Fruit fly (Drosophila melanogaster) whole organism, embryonic: ENCODE measurements around the gene SC35.

Experiments
- Asciz ChIP-seq: fragments of 200-800 bp; sonication (Bioruptor generic); optimal IDR thresholded peaks from 2 replicates; lab custom pipeline; 2017; ENCODE audit warnings: missing biosample characterization, mild to moderate bottlenecking, missing genetic modification characterization, missing genetic modification reagents
- Atf-2 ChIP-seq: fragments of 200-800 bp; sonication (Bioruptor generic); optimal IDR thresholded peaks from 2 replicates; lab custom pipeline; 2016; ENCODE audit warnings: missing biosample characterization, missing genetic modification characterization
- Awh ChIP-seq: fragments of 200-800 bp; sonication (Bioruptor generic); IDR thresholded peaks from 2 replicates; pipeline ENCODE4, ENCODE4 v1.3.6; 2022; ENCODE audit warnings: missing biosample characterization, missing genetic modification characterization
- B-H2 ChIP-seq: fragments of 200-800 bp; sonication (Bioruptor generic); optimal IDR thresholded peaks from 2 replicates; lab custom pipeline; 2018; ENCODE audit warnings: missing biosample characterization, mild to moderate bottlenecking, missing genetic modification characterization
- CG11504 ChIP-seq: fragments of 200-800 bp; sonication (Bioruptor generic); optimal IDR thresholded peaks from 3 replicates; lab custom pipeline; 2019; ENCODE audit warnings: missing biosample characterization, mild to moderate bottlenecking, missing genetic modification characterization, moderate library complexity
- CG11560 ChIP-seq: fragments of 200-800 bp; sonication (Bioruptor generic); IDR thresholded peaks from 3 replicates; pipeline ENCODE4 v1.3.6; 2022; ENCODE audit warnings: missing biosample characterization, missing genetic modification characterization
- CG12219 ChIP-seq: fragments of 200-800 bp; sonication (Bioruptor generic); optimal IDR thresholded peaks from 3 replicates; lab custom pipeline; 2018; ENCODE audit warnings: missing biosample characterization, mild to moderate bottlenecking, missing genetic modification characterization
- CG13624 ChIP-seq: fragments of 200-800 bp; sonication (Bioruptor generic); optimal IDR thresholded peaks from 2 replicates; lab custom pipeline; 2016; ENCODE audit warnings: missing biosample characterization, missing genetic modification characterization
- CG14014 ChIP-seq: fragments of 200-800 bp; sonication (Bioruptor generic); IDR thresholded peaks from 2 replicates; pipeline ENCODE4 v1.3.6; 2022; ENCODE audit warnings: missing biosample characterization, missing genetic modification characterization
- CG14710 ChIP-seq: fragments of 200-800 bp; sonication (Bioruptor generic); optimal IDR thresholded peaks from 3 replicates; lab custom pipeline; 2019; ENCODE audit warnings: missing biosample characterization, mild to moderate bottlenecking, missing genetic modification characterization, moderate library complexity
- CG18599 ChIP-seq: fragments of 200-800 bp; sonication (Bioruptor generic); optimal IDR thresholded peaks from 3 replicates; lab custom pipeline; 2017; ENCODE audit warnings: missing biosample characterization, missing genetic modification characterization, mild to moderate bottlenecking, moderate library complexity, missing genetic modification reagents
- CG18619 ChIP-seq: fragments of 200-800 bp; sonication (Bioruptor generic); optimal IDR thresholded peaks from 3 replicates; lab custom pipeline; 2017; ENCODE audit warnings: missing biosample characterization, mild to moderate bottlenecking, missing genetic modification characterization
- CG18764 ChIP-seq: fragments of 200-800 bp; sonication (Bioruptor generic); optimal IDR thresholded peaks from 3 replicates; lab custom pipeline; 2016; ENCODE audit warnings: missing biosample characterization, missing genetic modification characterization
- CG2129 ChIP-seq: fragments of 200-800 bp; sonication (Bioruptor generic); IDR thresholded peaks from 2 replicates; pipeline ENCODE4 v1.3.6; 2022; ENCODE audit warnings: missing biosample characterization, missing genetic modification characterization; ENCODE audit not compliant: partially characterized antibody
- CG31388 ChIP-seq: fragments of 200-800 bp; sonication (Bioruptor generic); optimal IDR thresholded peaks from 2 replicates; lab custom pipeline; 2016; ENCODE audit warnings: missing biosample characterization, missing genetic modification characterization
- CG32772 ChIP-seq: fragments of 200-800 bp; sonication (Bioruptor generic); IDR thresholded peaks from 2 replicates; pipeline ENCODE4 v1.3.6; 2022; ENCODE audit warnings: missing biosample characterization, missing genetic modification characterization
- CG3281 ChIP-seq: fragments of 200-800 bp; sonication (Bioruptor generic); optimal IDR thresholded peaks from 3 replicates; lab custom pipeline; 2017; ENCODE audit warnings: missing biosample characterization, mild to moderate bottlenecking, missing genetic modification characterization
- CG3726 ChIP-seq: fragments of 200-800 bp; sonication (Bioruptor generic); IDR thresholded peaks from 3 replicates; pipeline ENCODE4, ENCODE4 v1.3.6; 2022; ENCODE audit warnings: missing biosample characterization, missing genetic modification characterization
- CG4424 ChIP-seq: fragments of 200-800 bp; sonication (Bioruptor generic); optimal IDR thresholded peaks from 3 replicates; lab custom pipeline; 2016; ENCODE audit warnings: missing biosample characterization, missing genetic modification characterization
- CG4820 ChIP-seq: fragments of 200-800 bp; sonication (Bioruptor generic); optimal IDR thresholded peaks from 3 replicates; lab custom pipeline; 2016; ENCODE audit warnings: missing biosample characterization, missing genetic modification characterization
- CG6175 ChIP-seq: fragments of 200-800 bp; sonication (Bioruptor generic); IDR thresholded peaks from 3 replicates; pipeline ENCODE4 v1.3.6; 2022; ENCODE audit warnings: missing biosample characterization, missing genetic modification characterization
- CG7556 ChIP-seq: fragments of 200-800 bp; sonication (Bioruptor generic); optimal IDR thresholded peaks from 2 replicates; lab custom pipeline; 2017; ENCODE audit warnings: missing biosample characterization, mild to moderate bottlenecking, missing genetic modification characterization
- CG9727 ChIP-seq: fragments of 200-800 bp; sonication (Bioruptor generic); optimal IDR thresholded peaks from 3 replicates; lab custom pipeline; 2017; ENCODE audit warnings: missing biosample characterization, mild to moderate bottlenecking, missing genetic modification characterization
- Hmx ChIP-seq: fragments of 200-800 bp; sonication (Bioruptor generic); optimal IDR thresholded peaks from 2 replicates; lab custom pipeline; 2016; ENCODE audit warnings: missing biosample characterization, missing genetic modification characterization
- Hr51 ChIP-seq, 2 experiments: fragments of 200-800 bp; sonication (Bioruptor generic); optimal IDR thresholded peaks; 2 replicates in 1 of 2; 3 replicates in 1 of 2; lab custom pipeline; 2016 to 2018; ENCODE audit warnings: missing biosample characterization in 2 of 2, missing genetic modification characterization in 2 of 2, mild to moderate bottlenecking in 1 of 2, moderate library complexity in 1 of 2
- Max ChIP-seq: fragments of 200-800 bp; sonication (Bioruptor generic); optimal IDR thresholded peaks from 2 replicates; lab custom pipeline; 2016; ENCODE audit warnings: missing biosample characterization, mild to moderate bottlenecking, missing genetic modification characterization
- Optix ChIP-seq: fragments of 200-800 bp; sonication (Bioruptor generic); IDR thresholded peaks from 3 replicates; pipeline ENCODE4 v1.3.6; 2022; ENCODE audit warnings: missing biosample characterization, missing genetic modification characterization
- Ravus ChIP-seq: fragments of 200-800 bp; sonication (Bioruptor generic); IDR thresholded peaks from 2 replicates; pipeline ENCODE4 v1.3.6; 2022; ENCODE audit warnings: missing biosample characterization, missing genetic modification characterization
- Spps ChIP-seq: fragments of 200-800 bp; sonication (Bioruptor generic); optimal IDR thresholded peaks from 2 replicates; lab custom pipeline; 2018; ENCODE audit warnings: missing biosample characterization, mild to moderate bottlenecking, missing genetic modification characterization
- bab2 ChIP-seq: fragments of 200-800 bp; sonication (Bioruptor generic); optimal IDR thresholded peaks from 2 replicates; lab custom pipeline; 2016; ENCODE audit warnings: missing biosample characterization, missing genetic modification characterization
- cato ChIP-seq: fragments of 200-800 bp; sonication (Bioruptor generic); optimal IDR thresholded peaks from 2 replicates; lab custom pipeline; 2016; ENCODE audit warnings: missing biosample characterization, missing genetic modification characterization, borderline replicate concordance
- cg ChIP-seq: fragments of 200-800 bp; sonication (Bioruptor generic); optimal IDR thresholded peaks from 3 replicates; lab custom pipeline; 2019; ENCODE audit warnings: missing biosample characterization, mild to moderate bottlenecking, missing genetic modification characterization, moderate library complexity
- chm ChIP-seq: fragments of 200-800 bp; sonication (Bioruptor generic); IDR thresholded peaks from 2 replicates; pipeline ENCODE4 v1.3.6; 2022; ENCODE audit warnings: missing biosample characterization, missing genetic modification characterization
- dmrt99B ChIP-seq: fragments of 200-800 bp; sonication (Bioruptor generic); optimal IDR thresholded peaks from 2 replicates; lab custom pipeline; 2018; ENCODE audit warnings: missing biosample characterization, mild to moderate bottlenecking, missing genetic modification characterization, moderate library complexity
- dysf ChIP-seq: fragments of 200-800 bp; sonication (Bioruptor generic); IDR thresholded peaks from 3 replicates; pipeline ENCODE4 v1.3.6; 2022; ENCODE audit warnings: missing biosample characterization, missing genetic modification characterization
- ewg ChIP-seq: fragments of 200-800 bp; sonication (Bioruptor generic); optimal IDR thresholded peaks from 3 replicates; lab custom pipeline; 2017; ENCODE audit warnings: mild to moderate bottlenecking, missing biosample characterization, missing genetic modification reagents, missing genetic modification characterization
- fd96Cb ChIP-seq: fragments of 200-800 bp; sonication (Bioruptor generic); optimal IDR thresholded peaks from 2 replicates; lab custom pipeline; 2018; ENCODE audit warnings: missing biosample characterization, mild to moderate bottlenecking, missing genetic modification characterization, moderate library complexity
- jing ChIP-seq: fragments of 200-800 bp; sonication (Bioruptor generic); optimal IDR thresholded peaks from 2 replicates; lab custom pipeline; 2018; ENCODE audit warnings: missing biosample characterization, mild to moderate bottlenecking, missing genetic modification characterization
- nom ChIP-seq: fragments of 200-800 bp; sonication (Bioruptor generic); optimal IDR thresholded peaks from 2 replicates; lab custom pipeline; 2017; ENCODE audit warnings: missing biosample characterization, missing genetic modification characterization, mild to moderate bottlenecking, moderate library complexity, missing genetic modification reagents
- odd ChIP-seq: fragments of 200-800 bp; sonication (Bioruptor generic); optimal IDR thresholded peaks from 2 replicates; lab custom pipeline; 2017; ENCODE audit warnings: missing biosample characterization, mild to moderate bottlenecking, missing genetic modification characterization
- otp ChIP-seq: fragments of 200-800 bp; sonication (Bioruptor generic); IDR thresholded peaks from 3 replicates; pipeline ENCODE4, ENCODE4 v1.3.6; 2022; ENCODE audit warnings: missing biosample characterization, missing genetic modification characterization
- peb ChIP-seq: fragments of 200-800 bp; sonication (Bioruptor generic); IDR thresholded peaks from 2 replicates; pipeline ENCODE4 v1.3.6; 2022; ENCODE audit warnings: missing biosample characterization, missing genetic modification characterization
- pho ChIP-seq: fragments of 200-800 bp; sonication (Bioruptor generic); optimal IDR thresholded peaks from 2 replicates; lab custom pipeline; 2016; ENCODE audit warnings: missing biosample characterization, missing genetic modification characterization
- ssp ChIP-seq: fragments of 200-800 bp; sonication (Bioruptor generic); IDR thresholded peaks from 2 replicates; pipeline ENCODE4 v1.3.6; 2022; ENCODE audit warnings: missing biosample characterization, missing genetic modification characterization
- zfh2 ChIP-seq: fragments of 200-800 bp; sonication (Bioruptor generic); optimal IDR thresholded peaks from 2 replicates; lab custom pipeline; 2016; ENCODE audit warnings: missing biosample characterization, missing genetic modification characterization

SC35 gene

dm6 chr2L:12433712-12434534 lies 542 bp downstream of the SC35 start, which contains the start of gene eRF3 (continued):
- no peak for TF ChIP-seq CG12219 (GFP tag; lab: Kevin White, UChicago)
- TF ChIP-seq fd96Cb (tag; lab: Kevin White, UChicago) = peak; percentile 71
- no peak for TF ChIP-seq cato
- TF ChIP-seq Hmx (GFP tag; lab: Kevin White, UChicago) = no peak
- peak; percentile 66; the same call in 2 of the 3 replicates for TF ChIP-seq otp (GFP tag; lab: Robert Waterston, UW)
- TF ChIP-seq jing (GFP tag; lab: Kevin White, UChicago) = no peak
- peak; percentile 10 for TF ChIP-seq Atf-2 (GFP tag; lab: Kevin White, UChicago)
- TF ChIP-seq cg (GFP tag; lab: Kevin White, UChicago) = no peak
- TF ChIP-seq CG2129 (GFP tag; lab: Robert Waterston, UW) = peak; percentile 22; the same call in 1 of the 2 replicates
- TF ChIP-seq peb (GFP tag; lab: Robert Waterston, UW) = no peak
- 0 out of 2 replicates have a peak, but pooled peaks have one; percentile 61 for TF ChIP-seq chm (GFP tag; lab: Robert Waterston, UW)
- TF ChIP-seq ewg (GFP tag; lab: Kevin White, UChicago) = peak; percentile 52
- TF ChIP-seq pho (GFP tag; lab: Kevin White, UChicago) = peak; percentile 28

dm6 chr2L:12430792-12431191 lies 3.7 kb downstream of the SC35 start, which contains the start of gene CG5435:
Gene CG5435 (minus strand): TSS chr2L:12430892.
- TF ChIP-seq CG14710 (tag; lab: Kevin White, UChicago) = no peak
- no peak for TF ChIP-seq Hr51 (GFP tag; optimal IDR thresholded peaks at IDR 0.05; lab: Kevin White, UChicago)
- TF ChIP-seq CG11560 = no peak
- no peak for TF ChIP-seq CG3281 (GFP tag; lab: Kevin White, UChicago)
- TF ChIP-seq bab2 (GFP tag; lab: Kevin White, UChicago) = no peak
- TF ChIP-seq CG9727 (GFP tag; lab: Kevin White, UChicago) = no peak
- no peak for TF ChIP-seq CG3726 (GFP tag; lab: Robert Waterston, UW)
- TF ChIP-seq ssp (GFP tag; lab: Robert Waterston, UW) = no peak
- TF ChIP-seq, all 482 proteins: peak for 0

dm6 chr2L:12427487-12428101 lies 6.9 kb downstream of the SC35 start, which contains the start of the genes CG5446 and Trm1:
Gene CG5446 (minus strand): TSS chr2L:12427709.
Gene Trm1 (plus strand): TSS chr2L:12428028.
- peak; percentile 48 for TF ChIP-seq CG4820 (GFP tag; lab: Kevin White, UChicago)
- TF ChIP-seq CG32772 (GFP tag; lab: Robert Waterston, UW) = peak; percentile 46; the same call in 1 of the 2 replicates
- TF ChIP-seq CG31388 = peak; percentile 17
- TF ChIP-seq nom (GFP tag; lab: Kevin White, UChicago) = peak; percentile 39
- peak; percentile 3 for TF ChIP-seq zfh2 (GFP tag; lab: Kevin White, UChicago)
- peak; percentile 37 for TF ChIP-seq CG18764 (GFP tag; lab: Kevin White, UChicago)
- peak; percentile 58 for TF ChIP-seq B-H2 (GFP tag; lab: Kevin White, UChicago)
- TF ChIP-seq CG18599 (GFP tag; lab: Kevin White, UChicago) = peak; percentile 83
- TF ChIP-seq Max = peak; percentile 25
- TF ChIP-seq dmrt99B (tag; lab: Kevin White, UChicago) = peak; percentile 78
- TF ChIP-seq Awh (GFP tag; lab: Robert Waterston, UW) = no peak
- peak; percentile 85 for TF ChIP-seq CG7556
- peak; percentile 11 for TF ChIP-seq Asciz (GFP tag; lab: Kevin White, UChicago)
- TF ChIP-seq CG14014 (GFP tag; lab: Robert Waterston, UW) = 0 out of 2 replicates have a peak, but pooled peaks have one; percentile 39
- TF ChIP-seq CG18619 (GFP tag; lab: Kevin White, UChicago) = peak; percentile 62
- TF ChIP-seq Spps (tag; lab: Kevin White, UChicago) = peak; percentile 47
- peak; percentile 81 for TF ChIP-seq CG11504
- TF ChIP-seq dysf (GFP tag; lab: Robert Waterston, UW) = peak; percentile 60; the same call in 2 of the 3 replicates
- peak; percentile 26 to 82 for TF ChIP-seq Hr51 (GFP tag; optimal IDR thresholded peaks at IDR 0.05; lab: Kevin White, UChicago)
- TF ChIP-seq Ravus (GFP tag; lab: Robert Waterston, UW) = no peak
- TF ChIP-seq odd (GFP tag; lab: Kevin White, UChicago) = peak; percentile 52
- no peak for TF ChIP-seq CG6175
- no peak for TF ChIP-seq Optix (GFP tag; lab: Robert Waterston, UW)
- peak; percentile 30 for TF ChIP-seq CG13624 (GFP tag; lab: Kevin White, UChicago)
- TF ChIP-seq CG4424 (GFP tag; lab: Kevin White, UChicago) = peak; percentile 67
